Worm (Caenorhabditis elegans): ENCODE results near the gene srg-55.

DNA sequence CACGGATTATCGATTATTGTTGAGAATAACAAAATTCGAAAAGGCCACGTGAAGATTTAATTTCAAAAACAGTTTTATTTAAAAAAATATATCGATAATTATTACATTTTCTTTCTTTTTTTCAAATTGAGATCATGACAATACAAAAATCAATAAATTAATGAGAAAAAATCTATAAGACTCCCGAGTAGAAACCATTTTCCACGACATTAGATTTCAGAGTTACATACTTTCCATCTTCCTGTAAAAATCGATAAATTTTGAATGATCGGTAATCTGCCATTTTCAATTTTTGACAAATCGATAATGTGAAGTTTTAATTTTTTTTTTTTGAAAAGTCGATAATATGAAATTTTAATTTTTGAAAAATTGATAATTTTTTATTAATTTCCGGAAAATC lies 17.5 kb upstream of the srg-55 start, which contains the start of gene C30G7.3:
- TF ChIP-seq unc-62 (GFP tag; optimal IDR thresholded peaks at IDR 0.05) (no peak), unc-39 (tag; optimal IDR thresholded peaks at IDR 0.05) (no peak), fos-1 (tag; optimal IDR thresholded peaks at IDR 0.05) (no peak), nhr-28 (tag; optimal IDR thresholded peaks at IDR 0.05) (no peak), ceh-82 (tag; optimal IDR thresholded peaks at IDR 0.05) (no peak), jun-1 (tag; optimal IDR thresholded peaks at IDR 0.05) (no peak), snpc-4 (tag; optimal IDR thresholded peaks at IDR 0.05) (no peak), pha-4 (tag; optimal IDR thresholded peaks at IDR 0.05) (no peak), egl-5 (tag; optimal IDR thresholded peaks at IDR 0.05) (no peak), lin-15B (tag; optimal IDR thresholded peaks at IDR 0.05) (no peak), ZK546.5 (tag; optimal IDR thresholded peaks at IDR 0.05) (no peak), skn-1 (tag; optimal IDR thresholded peaks at IDR 0.05) (no peak), ceh-9 (tag; optimal IDR thresholded peaks at IDR 0.05) (no peak), nhr-77 (tag; optimal IDR thresholded peaks at IDR 0.05) (no peak)

Data from whole organism, L3 larva.